Fruit fly (Drosophila melanogaster) whole organism, embryonic: ENCODE measurements around the gene sau.
A peak's percentile ranks its signal among the peaks of the same experiment; 100 is the strongest.

Experiments
- ATbp ChIP-seq: fragments of 200-800 bp; sonication (Bioruptor generic); optimal IDR thresholded peaks from 2 replicates; lab custom pipeline; 2017; ENCODE audit warnings: missing biosample characterization, mild to moderate bottlenecking, missing genetic modification characterization, missing genetic modification reagents
- Atf-2 ChIP-seq: fragments of 200-800 bp; sonication (Bioruptor generic); optimal IDR thresholded peaks from 2 replicates; lab custom pipeline; 2016; ENCODE audit warnings: missing biosample characterization, missing genetic modification characterization
- CG10366 ChIP-seq: fragments of 200-800 bp; sonication (Bioruptor generic); IDR thresholded peaks from 2 replicates; pipeline ENCODE4 v1.3.6; 2022; ENCODE audit warnings: missing biosample characterization, missing genetic modification characterization
- CG10654 ChIP-seq: fragments of 200-800 bp; sonication (Bioruptor generic); optimal IDR thresholded peaks from 2 replicates; lab custom pipeline; 2016; ENCODE audit warnings: missing biosample characterization, missing genetic modification characterization
- CG11504 ChIP-seq: fragments of 200-800 bp; sonication (Bioruptor generic); optimal IDR thresholded peaks from 3 replicates; lab custom pipeline; 2019; ENCODE audit warnings: missing biosample characterization, mild to moderate bottlenecking, missing genetic modification characterization, moderate library complexity
- CG12769 ChIP-seq: fragments of 200-800 bp; sonication (Bioruptor generic); optimal IDR thresholded peaks from 2 replicates; lab custom pipeline; 2019; ENCODE audit warnings: missing biosample characterization, mild to moderate bottlenecking, missing genetic modification characterization, moderate library complexity
- CG14014 ChIP-seq: fragments of 200-800 bp; sonication (Bioruptor generic); IDR thresholded peaks from 2 replicates; pipeline ENCODE4 v1.3.6; 2022; ENCODE audit warnings: missing biosample characterization, missing genetic modification characterization
- CG15696 ChIP-seq: fragments of 200-800 bp; sonication (Bioruptor generic); optimal IDR thresholded peaks from 2 replicates; lab custom pipeline; 2019; ENCODE audit warnings: missing biosample characterization, mild to moderate bottlenecking, missing genetic modification characterization, moderate library complexity
- CG1603 ChIP-seq: fragments of 200-800 bp; sonication (Bioruptor generic); optimal IDR thresholded peaks from 2 replicates; lab custom pipeline; 2019; ENCODE audit warnings: missing biosample characterization, mild to moderate bottlenecking, missing genetic modification characterization, moderate library complexity
- CG1647 ChIP-seq: fragments of 200-800 bp; sonication (Bioruptor generic); optimal IDR thresholded peaks from 3 replicates; lab custom pipeline; 2016; ENCODE audit warnings: missing biosample characterization, missing genetic modification characterization
- CG16863 ChIP-seq: fragments of 200-800 bp; sonication (Bioruptor generic); optimal IDR thresholded peaks from 3 replicates; lab custom pipeline; 2016; ENCODE audit warnings: missing biosample characterization, missing genetic modification characterization
- CG17359 ChIP-seq: fragments of 200-800 bp; sonication (Bioruptor generic); optimal IDR thresholded peaks from 3 replicates; lab custom pipeline; 2018; ENCODE audit warnings: missing biosample characterization, mild to moderate bottlenecking, missing genetic modification characterization, moderate library complexity
- CG17385 ChIP-seq: fragments of 200-800 bp; sonication (Bioruptor generic); optimal IDR thresholded peaks from 3 replicates; lab custom pipeline; 2018; ENCODE audit warnings: missing biosample characterization, mild to moderate bottlenecking, missing genetic modification characterization
- CG18011 ChIP-seq: fragments of 200-800 bp; sonication (Bioruptor generic); optimal IDR thresholded peaks from 2 replicates; lab custom pipeline; 2017; ENCODE audit warnings: missing biosample characterization, missing genetic modification characterization, mild to moderate bottlenecking, moderate library complexity, missing genotype
- CG31365 ChIP-seq: fragments of 200-800 bp; sonication (Bioruptor generic); optimal IDR thresholded peaks from 2 replicates; lab custom pipeline; 2018; ENCODE audit warnings: missing biosample characterization, mild to moderate bottlenecking, missing genetic modification characterization
- CG31388 ChIP-seq: fragments of 200-800 bp; sonication (Bioruptor generic); optimal IDR thresholded peaks from 2 replicates; lab custom pipeline; 2016; ENCODE audit warnings: missing biosample characterization, missing genetic modification characterization
- CG34422 ChIP-seq: fragments of 200-800 bp; sonication (Bioruptor generic); IDR thresholded peaks from 3 replicates; pipeline ENCODE4 v1.3.6; 2022; ENCODE audit warnings: missing biosample characterization, missing genetic modification characterization
- CG3838 ChIP-seq: fragments of 200-800 bp; sonication (Bioruptor generic); optimal IDR thresholded peaks from 3 replicates; lab custom pipeline; 2016; ENCODE audit warnings: missing biosample characterization, missing genetic modification characterization
- CG43689 ChIP-seq: fragments of 200-800 bp; sonication (Bioruptor generic); IDR thresholded peaks from 2 replicates; pipeline ENCODE4 v1.3.6; 2022; ENCODE audit warnings: missing biosample characterization, missing genetic modification characterization
- CG6765 ChIP-seq: fragments of 200-800 bp; sonication (Bioruptor generic); optimal IDR thresholded peaks from 3 replicates; lab custom pipeline; 2017; ENCODE audit warnings: missing biosample characterization, mild to moderate bottlenecking, missing genetic modification characterization
- CG8388 ChIP-seq: fragments of 200-800 bp; sonication (Bioruptor generic); optimal IDR thresholded peaks from 2 replicates; lab custom pipeline; 2019; ENCODE audit warnings: missing biosample characterization, mild to moderate bottlenecking, missing genetic modification characterization, moderate library complexity
- CG9876 ChIP-seq: fragments of 200-800 bp; sonication (Bioruptor generic); optimal IDR thresholded peaks from 2 replicates; lab custom pipeline; 2016; ENCODE audit warnings: missing biosample characterization, missing genetic modification characterization
- HHEX ChIP-seq: fragments of 200-800 bp; sonication (Bioruptor generic); optimal IDR thresholded peaks from 3 replicates; lab custom pipeline; 2017; ENCODE audit warnings: missing biosample characterization, mild to moderate bottlenecking, missing genetic modification characterization, missing genetic modification reagents
- HLH3B ChIP-seq: fragments of 200-800 bp; sonication (Bioruptor generic); IDR thresholded peaks from 2 replicates; pipeline ENCODE4 v1.3.6; 2022; ENCODE audit warnings: missing biosample characterization, missing genetic modification characterization
- Mes4 ChIP-seq: fragments of 200-800 bp; sonication (Bioruptor generic); optimal IDR thresholded peaks from 2 replicates; lab custom pipeline; 2016; ENCODE audit warnings: missing biosample characterization, missing genetic modification characterization
- Opbp ChIP-seq: fragments of 200-800 bp; sonication (Bioruptor generic); IDR thresholded peaks from 3 replicates; pipeline ENCODE4 v1.3.6; 2022; ENCODE audit warnings: missing biosample characterization, missing genetic modification characterization; ENCODE audit not compliant: partially characterized antibody
- Side ChIP-seq: fragments of 200-800 bp; sonication (Bioruptor generic); optimal IDR thresholded peaks from 2 replicates; lab custom pipeline; 2016; ENCODE audit warnings: missing biosample characterization, missing genetic modification characterization
- Sox100B ChIP-seq: fragments of 200-800 bp; sonication (Bioruptor generic); optimal IDR thresholded peaks from 3 replicates; lab custom pipeline; 2018; ENCODE audit warnings: missing biosample characterization, mild to moderate bottlenecking, missing genetic modification characterization
- Vsx1 ChIP-seq: fragments of 200-800 bp; sonication (Bioruptor generic); optimal IDR thresholded peaks from 2 replicates; lab custom pipeline; 2017; ENCODE audit warnings: missing biosample characterization, mild to moderate bottlenecking, missing genetic modification characterization, missing genetic modification reagents
- ap ChIP-seq: fragments of 200-800 bp; sonication (Bioruptor generic); IDR thresholded peaks from 2 replicates; pipeline ENCODE4 v1.3.6; 2022; ENCODE audit warnings: missing biosample characterization, missing genetic modification characterization
- ato ChIP-seq: fragments of 200-800 bp; sonication (Bioruptor generic); IDR thresholded peaks from 2 replicates; pipeline ENCODE4 v1.3.6; 2022; ENCODE audit warnings: missing biosample characterization, missing genetic modification characterization; ENCODE audit not compliant: partially characterized antibody
- bigmax ChIP-seq: fragments of 200-800 bp; sonication (Bioruptor generic); optimal IDR thresholded peaks from 2 replicates; lab custom pipeline; 2018; ENCODE audit warnings: missing biosample characterization, mild to moderate bottlenecking, missing genetic modification characterization
- btn ChIP-seq: fragments of 200-800 bp; sonication (Bioruptor generic); optimal IDR thresholded peaks from 2 replicates; lab custom pipeline; 2016; ENCODE audit warnings: missing biosample characterization, missing genetic modification characterization
- da ChIP-seq: fragments of 200-800 bp; sonication (Bioruptor generic); optimal IDR thresholded peaks from 2 replicates; lab custom pipeline; 2016; ENCODE audit warnings: missing biosample characterization, missing genetic modification characterization
- h ChIP-seq: fragments of >200 bp; optimal IDR thresholded peaks from 2 replicates; lab custom pipeline; 2017
- ham ChIP-seq: fragments of 200-800 bp; sonication (Bioruptor generic); IDR thresholded peaks from 2 replicates; pipeline ENCODE4 v1.3.6; 2022; ENCODE audit warnings: missing biosample characterization, missing genetic modification characterization
- inv ChIP-seq: fragments of 200-800 bp; sonication (Bioruptor generic); IDR thresholded peaks from 2 replicates; pipeline ENCODE4 v1.3.6; 2022; ENCODE audit warnings: missing biosample characterization, missing genetic modification characterization; ENCODE audit not compliant: partially characterized antibody
- ken ChIP-seq: fragments of 200-800 bp; sonication (Bioruptor generic); IDR thresholded peaks from 3 replicates; pipeline ENCODE4 v1.3.6; 2022; ENCODE audit warnings: missing biosample characterization, missing genetic modification characterization
- klu ChIP-seq: fragments of 200-800 bp; sonication (Bioruptor generic); IDR thresholded peaks from 2 replicates; pipeline ENCODE4 v1.3.6; 2022; ENCODE audit warnings: missing biosample characterization, missing genetic modification characterization
- lbe ChIP-seq: fragments of 200-800 bp; sonication (Bioruptor generic); optimal IDR thresholded peaks from 2 replicates; lab custom pipeline; 2016; ENCODE audit warnings: missing biosample characterization, mild to moderate bottlenecking, missing genetic modification characterization
- lilli ChIP-seq: fragments of 200-800 bp; sonication (Bioruptor generic); optimal IDR thresholded peaks from 3 replicates; lab custom pipeline; 2016; ENCODE audit warnings: missing biosample characterization, missing genetic modification characterization
- nerfin-2 ChIP-seq: fragments of 200-800 bp; sonication (Bioruptor generic); IDR thresholded peaks from 2 replicates; pipeline ENCODE4 v1.3.6; 2022; ENCODE audit warnings: missing biosample characterization, missing genetic modification characterization; ENCODE audit not compliant: partially characterized antibody
- peb ChIP-seq: fragments of 200-800 bp; sonication (Bioruptor generic); IDR thresholded peaks from 2 replicates; pipeline ENCODE4 v1.3.6; 2022; ENCODE audit warnings: missing biosample characterization, missing genetic modification characterization
- pfk ChIP-seq: fragments of 200-800 bp; sonication (Bioruptor generic); optimal IDR thresholded peaks from 2 replicates; lab custom pipeline; 2018; ENCODE audit warnings: missing biosample characterization, mild to moderate bottlenecking, missing genetic modification characterization, moderate library complexity
- seq ChIP-seq: fragments of 200-800 bp; sonication (Bioruptor generic); IDR thresholded peaks from 2 replicates; pipeline ENCODE4 v1.3.6; 2022; ENCODE audit warnings: missing biosample characterization, missing genetic modification characterization
- shn ChIP-seq: fragments of 200-800 bp; sonication (Bioruptor generic); optimal IDR thresholded peaks from 3 replicates; lab custom pipeline; 2016; ENCODE audit warnings: missing biosample characterization, missing genetic modification characterization
- sim ChIP-seq: fragments of 200-800 bp; sonication (Bioruptor generic); IDR thresholded peaks from 2 replicates; pipeline ENCODE4 v1.3.6; 2022; ENCODE audit warnings: missing biosample characterization, missing genetic modification characterization
- ssp ChIP-seq: fragments of 200-800 bp; sonication (Bioruptor generic); IDR thresholded peaks from 2 replicates; pipeline ENCODE4 v1.3.6; 2022; ENCODE audit warnings: missing biosample characterization, missing genetic modification characterization
- sug ChIP-seq: fragments of 200-800 bp; optimal IDR thresholded peaks from 2 replicates; lab custom pipeline; 2019; ENCODE audit warnings: missing biosample characterization, mild to moderate bottlenecking, missing genetic modification characterization, moderate library complexity
- ttk ChIP-seq: fragments of 200-800 bp; sonication (Bioruptor generic); IDR thresholded peaks from 2 replicates; pipeline ENCODE4 v2.1.2; 2022; ENCODE audit warnings: missing biosample characterization, missing genetic modification characterization
- wor ChIP-seq: fragments of 200-800 bp; sonication (Bioruptor generic); IDR thresholded peaks from 2 replicates; pipeline ENCODE4 v1.3.6; 2022; ENCODE audit warnings: missing biosample characterization, missing genetic modification characterization

The sau gene

dm6 chr2L:2221649-2222150, 4.4 kb upstream of the sau start (continued):
- peak; percentile 96 for TF ChIP-seq ATbp (GFP tag; lab: Kevin White, UChicago)
- peak; percentile 91 for TF ChIP-seq CG10654
- peak; percentile 97 for TF ChIP-seq lbe (GFP tag; lab: Kevin White, UChicago)
- peak; percentile 97 for TF ChIP-seq ap (GFP tag; lab: Robert Waterston, UW)
- peak; percentile 98 for TF ChIP-seq seq (GFP tag; lab: Robert Waterston, UW)
- TF ChIP-seq h (lab: Kevin White, UChicago) = no peak
- no peak for TF ChIP-seq pfk (GFP tag; lab: Kevin White, UChicago)
- peak; percentile 83 for TF ChIP-seq CG3838 (GFP tag; lab: Kevin White, UChicago)
- no peak for TF ChIP-seq Opbp (GFP tag; lab: Robert Waterston, UW)
- TF ChIP-seq ssp (GFP tag; lab: Robert Waterston, UW) = peak; percentile 93
- peak; percentile 96 for TF ChIP-seq lilli
- TF ChIP-seq CG31388 (GFP tag; lab: Kevin White, UChicago) = peak; percentile 85
- peak; percentile 95 for TF ChIP-seq Sox100B
- TF ChIP-seq sug (tag; lab: Kevin White, UChicago) = peak; percentile 96
- TF ChIP-seq CG43689 = peak; percentile 98
- TF ChIP-seq CG9876 = peak; percentile 93
- TF ChIP-seq peb (GFP tag; lab: Robert Waterston, UW) = peak; percentile 93
- TF ChIP-seq CG1647 (GFP tag; lab: Kevin White, UChicago) = peak; percentile 93
- TF ChIP-seq btn = peak; percentile 87
- peak; percentile 94 for TF ChIP-seq shn (GFP tag; lab: Kevin White, UChicago)
- TF ChIP-seq Mes4 (GFP tag; lab: Kevin White, UChicago) = peak; percentile 88
- TF ChIP-seq nerfin-2 (GFP tag; lab: Robert Waterston, UW) = no peak
- TF ChIP-seq da (GFP tag; lab: Kevin White, UChicago) = peak; percentile 84
- peak; percentile 86 for TF ChIP-seq CG31365 (tag; lab: Kevin White, UChicago)
- TF ChIP-seq CG17385 (GFP tag; lab: Kevin White, UChicago) = peak; percentile 97
- TF ChIP-seq CG17359 (tag; lab: Kevin White, UChicago) = peak; percentile 96
- no peak for TF ChIP-seq ato
- TF ChIP-seq sim (GFP tag; lab: Robert Waterston, UW) = peak; percentile 93
- peak; percentile 95 for TF ChIP-seq HHEX
- peak; percentile 92 for TF ChIP-seq CG16863 (GFP tag; lab: Kevin White, UChicago)
- peak; percentile 96 for TF ChIP-seq ham (GFP tag; lab: Robert Waterston, UW)
- TF ChIP-seq CG1603 = peak; percentile 96
- TF ChIP-seq CG15696 (tag; lab: Kevin White, UChicago) = peak; percentile 87
- peak; percentile 65 for TF ChIP-seq bigmax
- TF ChIP-seq CG8388 (GFP tag; lab: Kevin White, UChicago) = peak; percentile 92
- peak; percentile 92 for TF ChIP-seq wor (GFP tag; lab: Robert Waterston, UW)
- peak; percentile 94 for TF ChIP-seq Atf-2 (GFP tag; lab: Kevin White, UChicago)
- peak; percentile 95 for TF ChIP-seq klu (GFP tag; lab: Robert Waterston, UW)
- no peak for TF ChIP-seq inv (GFP tag; lab: Robert Waterston, UW)
- peak; percentile 99 for TF ChIP-seq CG34422 (GFP tag; lab: Robert Waterston, UW)
- TF ChIP-seq Vsx1 = peak; percentile 85
- TF ChIP-seq Side (GFP tag; lab: Kevin White, UChicago) = peak; percentile 94
- TF ChIP-seq CG14014 (GFP tag; lab: Robert Waterston, UW) = peak; percentile 99
- peak; percentile 95 for TF ChIP-seq CG11504 (tag; lab: Kevin White, UChicago)
- peak; percentile 98 for TF ChIP-seq ttk (GFP tag; lab: Robert Waterston, UW)
- TF ChIP-seq CG10366 = peak; percentile 97
- TF ChIP-seq HLH3B (GFP tag; lab: Robert Waterston, UW) = peak; percentile 98
- TF ChIP-seq ken (GFP tag; lab: Robert Waterston, UW) = peak; percentile 96
- TF ChIP-seq CG18011 (GFP tag; lab: Kevin White, UChicago) = peak; percentile 91
- TF ChIP-seq CG6765 (GFP tag; lab: Kevin White, UChicago) = peak; percentile 93
- peak; percentile 99 for TF ChIP-seq CG12769 (tag; lab: Kevin White, UChicago)
